Worm (Caenorhabditis elegans): ENCODE measurements around the gene F36H1.11.

F36H1.11 gene

ce11 chrIV:11048871-11049270 is at the start of gene F36H1.11:
Gene F36H1.11 (plus strand): TSS chrIV:11049171.
- no peak for TF ChIP-seq unc-62 (GFP tag; optimal IDR thresholded peaks at IDR 0.05)

ce11 chrIV:11001614-11002013 is 47.4 kb upstream of the F36H1.11 start, which contains the start of gene F13H10.9:
Gene F13H10.9 (plus strand): TSS chrIV:11001914.
- TF ChIP-seq unc-62 (GFP tag; optimal IDR thresholded peaks at IDR 0.05), result no peak

- TF ChIP-seq unc-62 (GFP tag; optimal IDR thresholded peaks at IDR 0.05), result no peak
Measured at ce11 chrIV:11004273-11004672, 44.7 kb upstream of the F36H1.11 start, which contains the start of gene F13H10.1. Gene F13H10.1 (plus strand): TSS chrIV:11004573.

ce11 chrIV:11006383-11006782 is 42.6 kb upstream of the F36H1.11 start:
- no peak for TF ChIP-seq unc-62 (GFP tag; optimal IDR thresholded peaks at IDR 0.05)

ce11 chrIV:11006868-11007267 is 42.1 kb upstream of the F36H1.11 start:
- TF ChIP-seq unc-62 (GFP tag; optimal IDR thresholded peaks at IDR 0.05), result no peak

ce11 chrIV:11008255-11008654 is 40.7 kb upstream of the F36H1.11 start:
- no peak for TF ChIP-seq unc-62 (GFP tag; optimal IDR thresholded peaks at IDR 0.05)

- no peak for TF ChIP-seq unc-62 (GFP tag; optimal IDR thresholded peaks at IDR 0.05)
Measured at ce11 chrIV:11008996-11009395, 40.0 kb upstream of the F36H1.11 start, which contains the start of gene F13H10.6. Gene F13H10.6 (plus strand): TSS chrIV:11009296.

- TF ChIP-seq unc-62 (GFP tag; optimal IDR thresholded peaks at IDR 0.05), result no peak
Measured at ce11 chrIV:11009928-11010327, 39.0 kb upstream of the F36H1.11 start.

- no peak for TF ChIP-seq unc-62 (GFP tag; optimal IDR thresholded peaks at IDR 0.05)
Measured at ce11 chrIV:11011920-11012319, 37.1 kb upstream of the F36H1.11 start, which contains the start of gene ndx-9. Gene ndx-9 (minus strand): TSS chrIV:11012020.

- no peak for TF ChIP-seq unc-62 (GFP tag; optimal IDR thresholded peaks at IDR 0.05)
Measured at ce11 chrIV:11015881-11016280, 33.1 kb upstream of the F36H1.11 start, which contains the start of gene F13H10.3. Gene F13H10.3 (minus strand): TSS chrIV:11015953.

ce11 chrIV:11019962-11020550 is 28.9 kb upstream of the F36H1.11 start, which contains the start of gene F13H10.8:
Gene F13H10.8 (plus strand): TSS chrIV:11020517.
- no peak for TF ChIP-seq unc-62 (GFP tag; optimal IDR thresholded peaks at IDR 0.05)

- TF ChIP-seq unc-62 (GFP tag; optimal IDR thresholded peaks at IDR 0.05), result no peak
Measured at ce11 chrIV:11021512-11022268, 27.3 kb upstream of the F36H1.11 start, which contains the start of gene mogs-1. Gene mogs-1 (minus strand): TSS chrIV:11021928.

- TF ChIP-seq unc-62 (GFP tag; optimal IDR thresholded peaks at IDR 0.05), result no peak
Measured at ce11 chrIV:11022303-11022702, 26.7 kb upstream of the F36H1.11 start, which contains the start of gene alh-3. Gene alh-3 (plus strand): TSS chrIV:11022603.

- no peak for TF ChIP-seq unc-62 (GFP tag; optimal IDR thresholded peaks at IDR 0.05)
Measured at ce11 chrIV:11025941-11026340, 23.0 kb upstream of the F36H1.11 start.

- TF ChIP-seq unc-62 (GFP tag; optimal IDR thresholded peaks at IDR 0.05), result no peak
Measured at ce11 chrIV:11026648-11027047, 22.3 kb upstream of the F36H1.11 start.

- TF ChIP-seq unc-62 (GFP tag; optimal IDR thresholded peaks at IDR 0.05), result no peak
Measured at ce11 chrIV:11027560-11027959, 21.4 kb upstream of the F36H1.11 start.

- TF ChIP-seq unc-62 (GFP tag; optimal IDR thresholded peaks at IDR 0.05), result no peak
Measured at ce11 chrIV:11029412-11029811, 19.6 kb upstream of the F36H1.11 start, which contains the start of gene hrg-5. Gene hrg-5 (minus strand): TSS chrIV:11029428.

Measured in whole organism, dauer.